Fruit fly (Drosophila melanogaster): Measurements from ENCODE around the gene mfas.

The mfas gene

dm6 chr3R:11999074-11999473 lies 6.0 kb upstream of the mfas start, which contains the start of gene Ect3:
Gene Ect3, plus strand, starts transcription at chr3R:11999278.
- TF ChIP-seq eg (GFP tag; IDR thresholded peaks at IDR 0.05) (no peak), Eip78C (GFP tag) (peak; percentile 47), Lpt (GFP tag; optimal IDR thresholded peaks at IDR 0.05) (no peak), CG7368 (GFP tag; optimal IDR thresholded peaks at IDR 0.05) (no peak)

dm6 chr3R:11998130-11998529 lies 5.0 kb upstream of the mfas start:
- TF ChIP-seq CG32006 (GFP tag; optimal IDR thresholded peaks at IDR 0.05) (no peak), achi (GFP tag; optimal IDR thresholded peaks at IDR 0.05) (no peak), CG1621 (tag; optimal IDR thresholded peaks at IDR 0.05) (no peak)

dm6 chr3R:11991538-11992164 lies 1.5 kb downstream of the mfas start:
- peak; percentile 23 for TF ChIP-seq Sox102F (GFP tag; optimal IDR thresholded peaks at IDR 0.05)
- TF ChIP-seq CG15336 (GFP tag; IDR thresholded peaks at IDR 0.05): no peak
- TF ChIP-seq fkh (GFP tag; optimal IDR thresholded peaks at IDR 0.05): peak; percentile 60
- no peak for TF ChIP-seq achi (GFP tag; optimal IDR thresholded peaks at IDR 0.05)
- TF ChIP-seq CG8119 (GFP tag; IDR thresholded peaks at IDR 0.05): no peak
- peak; percentile 90 for TF ChIP-seq svp (GFP tag)
- no peak for TF ChIP-seq Ets96B (tag; optimal IDR thresholded peaks at IDR 0.05)
- TF ChIP-seq CG34406 (GFP tag; optimal IDR thresholded peaks at IDR 0.05): no peak
- peak; percentile 10 for TF ChIP-seq Blimp-1 (GFP tag; optimal IDR thresholded peaks at IDR 0.05)
- peak; percentile 80 for TF ChIP-seq CG6854 (GFP tag; optimal IDR thresholded peaks at IDR 0.05)
- no peak for TF ChIP-seq Hr4 (GFP tag; optimal IDR thresholded peaks at IDR 0.05)
- TF ChIP-seq net (GFP tag; optimal IDR thresholded peaks at IDR 0.05): no peak
- peak; percentile 67 for TF ChIP-seq Eip78C (GFP tag)
- no peak for TF ChIP-seq Lpt (GFP tag; optimal IDR thresholded peaks at IDR 0.05)

dm6 chr3R:11989996-11990395 lies 3.1 kb downstream of the mfas start:
- TF ChIP-seq CG8119 (GFP tag; IDR thresholded peaks at IDR 0.05) (no peak), CG16779 (tag; optimal IDR thresholded peaks at IDR 0.05) (no peak), Blimp-1 (GFP tag; optimal IDR thresholded peaks at IDR 0.05) (no peak), CG6854 (GFP tag; optimal IDR thresholded peaks at IDR 0.05) (no peak), topi (GFP tag; optimal IDR thresholded peaks at IDR 0.05) (no peak), CG4318 (GFP tag; optimal IDR thresholded peaks at IDR 0.05) (no peak), fd85E (GFP tag; optimal IDR thresholded peaks at IDR 0.05) (no peak), CG1621 (tag; optimal IDR thresholded peaks at IDR 0.05) (no peak), CG7368 (GFP tag; optimal IDR thresholded peaks at IDR 0.05) (no peak), Smox (GFP tag; optimal IDR thresholded peaks at IDR 0.05) (no peak), CG6808 (GFP tag; optimal IDR thresholded peaks at IDR 0.05) (no peak), CG32006 (GFP tag; optimal IDR thresholded peaks at IDR 0.05) (no peak), CG6163 (GFP tag; IDR thresholded peaks at IDR 0.05) (no peak), CG15336 (GFP tag; IDR thresholded peaks at IDR 0.05) (no peak), net (GFP tag; optimal IDR thresholded peaks at IDR 0.05) (no peak), Eip78C (GFP tag) (no peak), fd59A (GFP tag; optimal IDR thresholded peaks at IDR 0.05) (no peak), CG34406 (GFP tag; optimal IDR thresholded peaks at IDR 0.05) (no peak)

dm6 chr3R:11989206-11989605 lies 3.9 kb downstream of the mfas start:
- TF ChIP-seq CG6163 (GFP tag; IDR thresholded peaks at IDR 0.05): 0 out of 3 replicates have a peak, but pooled peaks have one; percentile 24
- TF ChIP-seq CG3032 (tag; optimal IDR thresholded peaks at IDR 0.05): no peak

DNA sequence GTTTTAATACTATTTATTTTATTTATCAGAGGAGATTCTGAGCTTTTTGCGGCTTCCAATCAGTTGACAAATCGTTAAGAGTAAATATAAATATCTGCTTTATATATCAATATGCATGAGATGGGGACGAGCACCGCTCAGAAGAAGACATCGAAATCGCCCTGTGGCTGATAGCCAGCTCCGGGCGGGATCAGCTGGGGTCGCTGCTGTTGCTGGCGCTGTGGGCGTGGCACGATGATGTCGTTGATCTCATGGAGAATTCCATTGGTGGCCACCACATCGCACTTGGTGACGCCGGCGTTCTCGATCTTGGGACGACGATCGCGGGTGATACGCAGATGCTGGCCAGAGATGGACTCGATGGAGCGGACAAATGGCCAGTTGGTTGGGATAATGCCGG lies 8.3 kb downstream of the mfas start:
- peak in 1 of 2 experiments; percentile 22 for TF ChIP-seq ss (GFP tag; optimal IDR thresholded peaks at IDR 0.05)
- no peak for TF ChIP-seq Eip93F (GFP tag; optimal IDR thresholded peaks at IDR 0.05)
- peak; percentile 99 for TF ChIP-seq svp (GFP tag)
- TF ChIP-seq Sox15 (GFP tag; optimal IDR thresholded peaks at IDR 0.05): no peak
- peak; percentile 75 for TF ChIP-seq Eip78C (GFP tag)
- no peak for TF ChIP-seq CG16779 (tag; optimal IDR thresholded peaks at IDR 0.05)

Measured in whole organism, prepupa.